Fruit fly (Drosophila melanogaster) Kc167 (cell line): ENCODE data around the gene Gen.
A peak's percentile ranks its signal among the peaks of the same experiment; 100 is the strongest.

Experiments used
- Myc ChIP-seq: fragments of >200 bp; optimal IDR thresholded peaks from 2 replicates; lab custom pipeline; 2017; ENCODE audit warnings: missing external identifiers
- h ChIP-seq: fragments of >200 bp; optimal IDR thresholded peaks from 3 replicates; lab custom pipeline; 2018; ENCODE audit warnings: missing external identifiers
- psq ChIP-seq: fragments of >200 bp; optimal IDR thresholded peaks from 2 replicates; lab custom pipeline; 2017; ENCODE audit warnings: missing external identifiers
- ttk ChIP-seq: sonication (Bioruptor generic); optimal IDR thresholded peaks from 2 replicates; lab custom pipeline; 2017; ENCODE audit warnings: missing external identifiers

- TF ChIP-seq psq (lab: Kevin White, UChicago) (peak; percentile 87), Myc (lab: Kevin White, UChicago) (no peak), ttk (no peak), h (lab: Kevin White, UChicago) (no peak)
Observed at dm6 chr3L:5184502-5184859, 32.3 kb upstream of the Gen start.
